Fruit fly (Drosophila melanogaster) whole organism, embryonic: ENCODE results near the gene CG43845.

Source experiments
- Abd-B ChIP-seq: fragments of 200-800 bp; sonication (Bioruptor generic); optimal IDR thresholded peaks from 2 replicates; lab custom pipeline; 2018; ENCODE audit warnings: missing biosample characterization, mild to moderate bottlenecking, missing genetic modification characterization, moderate library complexity
- Ada2b ChIP-seq: fragments of 200-800 bp; sonication (Bioruptor generic); IDR thresholded peaks from 2 replicates; pipeline ENCODE4 v1.3.6; 2022; ENCODE audit warnings: missing biosample characterization, missing genetic modification characterization
- Aef1 ChIP-seq: fragments of 200-800 bp; sonication (Bioruptor generic); IDR thresholded peaks from 3 replicates; pipeline ENCODE4 v1.3.6; 2022; ENCODE audit warnings: missing biosample characterization, missing genetic modification characterization
- Asciz ChIP-seq: fragments of 200-800 bp; sonication (Bioruptor generic); optimal IDR thresholded peaks from 2 replicates; lab custom pipeline; 2017; ENCODE audit warnings: missing biosample characterization, mild to moderate bottlenecking, missing genetic modification characterization, missing genetic modification reagents
- Bdp1 ChIP-seq: fragments of 200-800 bp; sonication (Bioruptor generic); optimal IDR thresholded peaks from 3 replicates; lab custom pipeline; 2016; ENCODE audit warnings: missing biosample characterization, missing genetic modification characterization
- CG10209 ChIP-seq: fragments of 200-800 bp; sonication (Bioruptor generic); optimal IDR thresholded peaks from 3 replicates; lab custom pipeline; 2017; ENCODE audit warnings: missing biosample characterization, mild to moderate bottlenecking, missing genetic modification characterization, missing genetic modification reagents
- CG1024 ChIP-seq: fragments of 200-800 bp; sonication (Bioruptor generic); IDR thresholded peaks from 2 replicates; pipeline ENCODE4 v1.3.6; 2022; ENCODE audit warnings: missing biosample characterization, missing genetic modification characterization
- CG10321 ChIP-seq: fragments of 200-800 bp; sonication (Bioruptor generic); IDR thresholded peaks from 2 replicates; pipeline ENCODE4 v1.3.6; 2022; ENCODE audit warnings: missing biosample characterization, missing genetic modification characterization
- CG11504 ChIP-seq: fragments of 200-800 bp; sonication (Bioruptor generic); optimal IDR thresholded peaks from 3 replicates; lab custom pipeline; 2019; ENCODE audit warnings: missing biosample characterization, mild to moderate bottlenecking, missing genetic modification characterization, moderate library complexity
- CG12219 ChIP-seq: fragments of 200-800 bp; sonication (Bioruptor generic); optimal IDR thresholded peaks from 3 replicates; lab custom pipeline; 2018; ENCODE audit warnings: missing biosample characterization, mild to moderate bottlenecking, missing genetic modification characterization
- CG13287 ChIP-seq: fragments of 200-800 bp; sonication (Bioruptor generic); IDR thresholded peaks from 2 replicates; pipeline ENCODE4 v1.3.6; 2022; ENCODE audit warnings: missing biosample characterization, missing genetic modification characterization; ENCODE audit not compliant: partially characterized antibody
- CG14710 ChIP-seq: fragments of 200-800 bp; sonication (Bioruptor generic); optimal IDR thresholded peaks from 3 replicates; lab custom pipeline; 2019; ENCODE audit warnings: missing biosample characterization, mild to moderate bottlenecking, missing genetic modification characterization, moderate library complexity
- CG14860 ChIP-seq: fragments of 200-800 bp; sonication (Bioruptor generic); IDR thresholded peaks from 3 replicates; pipeline ENCODE4 v1.3.6; 2022; ENCODE audit warnings: missing biosample characterization, missing genetic modification characterization; ENCODE audit not compliant: partially characterized antibody
- CG2889 ChIP-seq: fragments of 200-800 bp; sonication (Bioruptor generic); IDR thresholded peaks from 3 replicates; pipeline ENCODE4 v1.3.6; 2022; ENCODE audit warnings: missing biosample characterization, missing genetic modification characterization
- CG32532 ChIP-seq: fragments of 200-800 bp; sonication (Bioruptor generic); IDR thresholded peaks from 2 replicates; pipeline ENCODE4 v1.3.6; 2022; ENCODE audit warnings: missing biosample characterization, missing genetic modification characterization
- CG32767 ChIP-seq: fragments of 200-800 bp; sonication (Bioruptor generic); IDR thresholded peaks from 2 replicates; pipeline ENCODE4 v1.3.6; 2022; ENCODE audit warnings: missing biosample characterization, missing genetic modification characterization
- CG34224 ChIP-seq: fragments of 200-800 bp; sonication (Bioruptor generic); IDR thresholded peaks from 3 replicates; pipeline ENCODE4 v1.3.6; 2022; ENCODE audit warnings: missing biosample characterization, missing genetic modification characterization; ENCODE audit not compliant: partially characterized antibody
- CG6683 ChIP-seq: fragments of 200-800 bp; sonication (Bioruptor generic); optimal IDR thresholded peaks from 2 replicates; lab custom pipeline; 2017; ENCODE audit warnings: missing biosample characterization, mild to moderate bottlenecking, missing genetic modification characterization, missing genetic modification reagents
- CHES-1-like ChIP-seq: fragments of 200-800 bp; sonication (Bioruptor generic); optimal IDR thresholded peaks from 2 replicates; lab custom pipeline; 2016; ENCODE audit warnings: missing biosample characterization, missing genetic modification characterization
- CoRest ChIP-seq: fragments of 200-800 bp; sonication (Bioruptor generic); optimal IDR thresholded peaks from 3 replicates; lab custom pipeline; 2018; ENCODE audit warnings: missing biosample characterization, mild to moderate bottlenecking, missing genetic modification characterization, moderate library complexity
- CrebB ChIP-seq: fragments of 200-800 bp; sonication (Bioruptor generic); optimal IDR thresholded peaks from 3 replicates; lab custom pipeline; 2018; ENCODE audit warnings: missing biosample characterization, mild to moderate bottlenecking, missing genetic modification characterization
- Deaf1 ChIP-seq: fragments of 200-800 bp; optimal IDR thresholded peaks from 3 replicates; lab custom pipeline; 2019; ENCODE audit warnings: missing biosample characterization, mild to moderate bottlenecking, missing genetic modification characterization, moderate library complexity
- Dip2 ChIP-seq: fragments of 200-800 bp; sonication (Bioruptor generic); IDR thresholded peaks from 2 replicates; pipeline ENCODE4 v1.3.6; 2022; ENCODE audit warnings: missing biosample characterization, missing genetic modification characterization
- Dp ChIP-seq: fragments of 200-800 bp; sonication (Bioruptor generic); optimal IDR thresholded peaks from 2 replicates; lab custom pipeline; 2018; ENCODE audit warnings: missing biosample characterization, mild to moderate bottlenecking, missing genetic modification characterization, moderate library complexity
- E2f2 ChIP-seq: fragments of 200-800 bp; sonication (Bioruptor generic); IDR thresholded peaks from 2 replicates; pipeline ENCODE4 v1.3.6; 2022; ENCODE audit warnings: missing biosample characterization, missing genetic modification characterization
- MBD-R2 ChIP-seq: fragments of 200-800 bp; sonication (Bioruptor generic); IDR thresholded peaks from 2 replicates; pipeline ENCODE4 v1.3.6; 2022; ENCODE audit warnings: missing biosample characterization, missing genetic modification characterization
- Mes4 ChIP-seq: fragments of 200-800 bp; sonication (Bioruptor generic); optimal IDR thresholded peaks from 2 replicates; lab custom pipeline; 2016; ENCODE audit warnings: missing biosample characterization, missing genetic modification characterization
- Neu2 ChIP-seq: fragments of 200-800 bp; sonication (Bioruptor generic); optimal IDR thresholded peaks from 3 replicates; lab custom pipeline; 2016; ENCODE audit warnings: missing biosample characterization, missing genetic modification characterization, borderline replicate concordance
- Rfx ChIP-seq: fragments of 200-800 bp; sonication (Bioruptor generic); IDR thresholded peaks from 2 replicates; pipeline ENCODE4 v1.3.6; 2022; ENCODE audit warnings: missing biosample characterization, missing genetic modification characterization
- Six4 ChIP-seq: fragments of 200-800 bp; sonication (Bioruptor generic); optimal IDR thresholded peaks from 2 replicates; lab custom pipeline; 2016; ENCODE audit warnings: missing biosample characterization, missing genetic modification characterization
- Sox102F ChIP-seq: fragments of 200-800 bp; sonication (Bioruptor generic); optimal IDR thresholded peaks from 2 replicates; lab custom pipeline; 2018; ENCODE audit warnings: missing biosample characterization, mild to moderate bottlenecking, missing genetic modification characterization, moderate library complexity
- Xrp1 ChIP-seq: fragments of 200-800 bp; sonication (Bioruptor generic); IDR thresholded peaks from 2 replicates; pipeline ENCODE4 v1.3.6; 2022; ENCODE audit warnings: missing biosample characterization, missing genetic modification characterization
- ap ChIP-seq: fragments of 200-800 bp; sonication (Bioruptor generic); IDR thresholded peaks from 2 replicates; pipeline ENCODE4 v1.3.6; 2022; ENCODE audit warnings: missing biosample characterization, missing genetic modification characterization
- ato ChIP-seq: fragments of 200-800 bp; sonication (Bioruptor generic); IDR thresholded peaks from 2 replicates; pipeline ENCODE4 v1.3.6; 2022; ENCODE audit warnings: missing biosample characterization, missing genetic modification characterization; ENCODE audit not compliant: partially characterized antibody
- bsh ChIP-seq, 2 experiments: fragments of 200-800 bp; sonication (Bioruptor generic); optimal IDR thresholded peaks; 2 replicates each; lab custom pipeline; 2017 to 2018; ENCODE audit warnings: mild to moderate bottlenecking in 2 of 2, missing biosample characterization in 2 of 2, missing genetic modification characterization in 2 of 2, moderate library complexity in 1 of 2
- dimm ChIP-seq: fragments of 200-800 bp; sonication (Bioruptor generic); IDR thresholded peaks from 2 replicates; pipeline ENCODE4 v1.3.6; 2022; ENCODE audit warnings: missing biosample characterization, missing genetic modification characterization
- disco-r ChIP-seq: fragments of 200-800 bp; sonication (Bioruptor generic); optimal IDR thresholded peaks from 2 replicates; lab custom pipeline; 2016; ENCODE audit warnings: missing biosample characterization, missing genetic modification characterization
- esg ChIP-seq: fragments of 200-800 bp; sonication (Bioruptor generic); conservative IDR thresholded peaks from 2 replicates; pipeline ENCODE4 v1.3.6; 2022; ENCODE audit warnings: missing biosample characterization, missing genetic modification characterization
- eve ChIP-seq, 2 experiments: fragments of >200 bp; optimal IDR thresholded peaks; 2 replicates each; lab custom pipeline; 2017; ENCODE audit warnings: missing biosample characterization in 2 of 2, missing genetic modification characterization in 2 of 2
- eyg ChIP-seq: fragments of 200-800 bp; sonication (Bioruptor generic); optimal IDR thresholded peaks from 3 replicates; lab custom pipeline; 2016; ENCODE audit warnings: missing biosample characterization, missing genetic modification characterization
- fd64A ChIP-seq: fragments of 200-800 bp; sonication (Bioruptor generic); optimal IDR thresholded peaks from 3 replicates; lab custom pipeline; 2018; ENCODE audit warnings: missing biosample characterization, mild to moderate bottlenecking, missing genetic modification characterization
- fu2 ChIP-seq: fragments of 200-800 bp; sonication (Bioruptor generic); optimal IDR thresholded peaks from 2 replicates; lab custom pipeline; 2016; ENCODE audit warnings: missing biosample characterization, missing genetic modification characterization
- lmd ChIP-seq: fragments of 200-800 bp; sonication (Bioruptor generic); IDR thresholded peaks from 2 replicates; pipeline ENCODE4 v1.3.6; 2022; ENCODE audit warnings: missing biosample characterization, missing genetic modification characterization
- lola ChIP-seq, 3 experiments: fragments of >200 bp in 2 of 3; fragments of 200-800 bp in 1 of 3; sonication (Bioruptor generic) in 1 of 3; optimal IDR thresholded peaks; 2 replicates each; lab custom pipeline; 2017 to 2019; ENCODE audit warnings: missing biosample characterization in 3 of 3, missing genetic modification characterization in 3 of 3, mild to moderate bottlenecking in 1 of 3, moderate library complexity in 1 of 3
- otp ChIP-seq: fragments of 200-800 bp; sonication (Bioruptor generic); IDR thresholded peaks from 3 replicates; pipeline ENCODE4, ENCODE4 v1.3.6; 2022; ENCODE audit warnings: missing biosample characterization, missing genetic modification characterization
- p53 ChIP-seq: fragments of 200-800 bp; sonication (Bioruptor generic); optimal IDR thresholded peaks from 2 replicates; lab custom pipeline; 2016; ENCODE audit warnings: missing biosample characterization, missing genetic modification characterization
- pros ChIP-seq: fragments of 200-800 bp; sonication (Bioruptor generic); optimal IDR thresholded peaks from 3 replicates; lab custom pipeline; 2019; ENCODE audit warnings: missing biosample characterization, mild to moderate bottlenecking, missing genetic modification characterization, moderate library complexity
- rib ChIP-seq: fragments of 200-800 bp; sonication (Bioruptor generic); IDR thresholded peaks from 2 replicates; pipeline ENCODE4 v1.3.6; 2022; ENCODE audit warnings: missing biosample characterization, missing genetic modification characterization
- run ChIP-seq: fragments of 200-800 bp; sonication (Bioruptor generic); optimal IDR thresholded peaks from 3 replicates; lab custom pipeline; 2018; ENCODE audit warnings: missing biosample characterization, mild to moderate bottlenecking, missing genetic modification characterization
- trh ChIP-seq: fragments of 200-800 bp; sonication (Bioruptor generic); optimal IDR thresholded peaks from 2 replicates; lab custom pipeline; 2016; ENCODE audit warnings: missing biosample characterization, missing genetic modification characterization
- yki ChIP-seq: fragments of >200 bp; optimal IDR thresholded peaks from 3 replicates; lab custom pipeline; 2018

The CG43845 gene

DNA sequence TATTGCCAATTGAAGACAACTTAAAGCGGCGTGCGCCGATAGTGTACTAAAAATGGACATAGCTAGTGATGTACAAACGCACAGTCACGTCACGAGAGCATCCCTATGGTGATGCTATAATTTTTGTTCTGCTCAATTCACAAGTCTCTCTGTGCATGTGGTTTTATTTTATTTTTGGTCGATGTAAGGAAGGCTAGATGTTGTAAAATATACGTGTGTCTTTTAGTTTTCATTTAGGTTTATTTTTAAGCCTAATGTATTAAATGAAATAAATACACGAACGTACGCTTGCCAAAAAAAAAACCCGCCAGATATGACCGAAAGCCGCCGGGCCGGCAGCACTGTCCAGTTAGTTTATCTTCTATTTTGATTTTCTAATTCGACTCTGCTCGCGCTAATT, 48.4 kb downstream of the CG43845 start, which contains the start of the genes CG45100, HDAC3 and Hcs (continued):
- TF ChIP-seq Six4, result no peak
- TF ChIP-seq Bdp1 (GFP tag; lab: Kevin White, UChicago), result peak; percentile 4
- peak; percentile 44; the same call in 2 of the 3 replicates for TF ChIP-seq Aef1 (GFP tag; lab: Robert Waterston, UW)
- TF ChIP-seq E2f2 (GFP tag; lab: Robert Waterston, UW), result no peak
- peak in 1 of 2 experiments; percentile 1 for TF ChIP-seq eve (GFP tag; optimal IDR thresholded peaks at IDR 0.05; lab: Kevin White, UChicago)
- no peak for TF ChIP-seq CG10209 (GFP tag; lab: Kevin White, UChicago)
- TF ChIP-seq CG34224 (GFP tag; lab: Robert Waterston, UW), result peak; percentile 76
- TF ChIP-seq otp, result no peak
- no peak for TF ChIP-seq Ada2b (GFP tag; lab: Robert Waterston, UW)
- TF ChIP-seq CG14710 (tag; lab: Kevin White, UChicago), result peak; percentile 64
- 0 out of 2 replicates have a peak, but pooled peaks have one; percentile 41 for TF ChIP-seq rib (GFP tag; lab: Robert Waterston, UW)
- no peak for TF ChIP-seq CoRest
- TF ChIP-seq pros (GFP tag; lab: Kevin White, UChicago), result no peak
- TF ChIP-seq CG13287, result peak; percentile 90
- TF ChIP-seq CG32767 (GFP tag; lab: Robert Waterston, UW), result no peak
- no peak for TF ChIP-seq Mes4 (GFP tag; lab: Kevin White, UChicago)
- TF ChIP-seq Neu2, result no peak
- TF ChIP-seq CG14860 (GFP tag; lab: Robert Waterston, UW), result peak; percentile 88
- no peak for TF ChIP-seq yki
- TF ChIP-seq trh (GFP tag; lab: Kevin White, UChicago), result no peak
- no peak for TF ChIP-seq fd64A (GFP tag; lab: Kevin White, UChicago)
- no peak for TF ChIP-seq Asciz
- no peak for TF ChIP-seq disco-r
- TF ChIP-seq ato, result peak; percentile 60
- no peak for TF ChIP-seq CG1024
- peak in 1 of 3 experiments; percentile 40 for TF ChIP-seq lola (GFP tag; optimal IDR thresholded peaks at IDR 0.05; lab: Kevin White, UChicago)
- TF ChIP-seq CG32532 (GFP tag; lab: Robert Waterston, UW), result peak; percentile 67
- TF ChIP-seq Rfx (GFP tag; lab: Robert Waterston, UW), result peak; percentile 68
- peak; percentile 40 for TF ChIP-seq Xrp1
- TF ChIP-seq CrebB (tag; lab: Kevin White, UChicago), result no peak
- no peak for TF ChIP-seq esg (GFP tag; lab: Robert Waterston, UW)
- TF ChIP-seq run, result no peak
- peak; percentile 95 for TF ChIP-seq MBD-R2 (GFP tag; lab: Robert Waterston, UW)
- TF ChIP-seq CG12219 (GFP tag; lab: Kevin White, UChicago), result no peak
- TF ChIP-seq bsh (GFP tag; optimal IDR thresholded peaks at IDR 0.05; lab: Kevin White, UChicago), result no peak
- TF ChIP-seq p53 (GFP tag; lab: Kevin White, UChicago), result peak; percentile 41
- no peak for TF ChIP-seq ap (GFP tag; lab: Robert Waterston, UW)
- TF ChIP-seq Sox102F, result no peak
- TF ChIP-seq fu2, result peak; percentile 60
- peak; percentile 77 for TF ChIP-seq CHES-1-like (GFP tag; lab: Kevin White, UChicago)
- no peak for TF ChIP-seq Deaf1 (tag; lab: Kevin White, UChicago)
- peak; percentile 22 for TF ChIP-seq Dp (GFP tag; lab: Kevin White, UChicago)
- no peak for TF ChIP-seq CG10321
- no peak for TF ChIP-seq CG6683
- peak; percentile 75 for TF ChIP-seq Abd-B (GFP tag; lab: Kevin White, UChicago)
- TF ChIP-seq dimm (GFP tag; lab: Robert Waterston, UW), result no peak
- TF ChIP-seq CG2889, result no peak
- TF ChIP-seq Dip2 (GFP tag; lab: Robert Waterston, UW), result no peak
- no peak for TF ChIP-seq lmd (GFP tag; lab: Robert Waterston, UW)
- TF ChIP-seq eyg (GFP tag; lab: Kevin White, UChicago), result peak; percentile 28
- no peak for TF ChIP-seq CG11504
